Worm (Caenorhabditis elegans) whole organism, L4/young adult: Measurements from ENCODE around the gene agr-1.

Source experiments
- W03F9.2 ChIP-seq: fragments of 150-350 bp; optimal IDR thresholded peaks from 2 replicates; lab custom pipeline; 2014; ENCODE audit warnings: missing biosample characterization, missing genetic modification characterization
- dao-5 ChIP-seq: sonication (generic microtip); optimal IDR thresholded peaks from 2 replicates; lab custom pipeline; 2016; ENCODE audit warnings: missing genotype, missing genetic modification characterization, moderate library complexity, missing compliant biosample characterization
- him-1 ChIP-seq: sonication (generic microtip); optimal IDR thresholded peaks from 2 replicates; lab custom pipeline; 2016; ENCODE audit warnings: missing genotype, missing genetic modification reagents, missing genetic modification characterization, missing compliant biosample characterization

Gene agr-1

ce11 chrII:6729331-6729730, 45.6 kb downstream of the agr-1 start, which contains the start of gene T14B4.8:
Gene T14B4.8, minus strand, starts transcription at chrII:6729390.
- TF ChIP-seq him-1 (tag; lab: Kevin White, UChicago): no peak
- TF ChIP-seq W03F9.2: no peak
- TF ChIP-seq dao-5 (tag; lab: Kevin White, UChicago): no peak

- TF ChIP-seq him-1 (tag; lab: Kevin White, UChicago): no peak
- TF ChIP-seq dao-5 (tag; lab: Kevin White, UChicago): no peak
- TF ChIP-seq W03F9.2: no peak
Measured at ce11 chrII:6726814-6727213, 48.2 kb downstream of the agr-1 start.

- TF ChIP-seq him-1 (tag; lab: Kevin White, UChicago) (peak; percentile 49), W03F9.2 (no peak)
Measured at ce11 chrII:6721581-6721980, 53.4 kb downstream of the agr-1 start.

- no peak for TF ChIP-seq W03F9.2
- TF ChIP-seq him-1 (tag; lab: Kevin White, UChicago): no peak
- TF ChIP-seq dao-5 (tag; lab: Kevin White, UChicago): no peak
Measured at ce11 chrII:6718221-6718620, 56.8 kb downstream of the agr-1 start, which contains the start of gene tsp-10. Gene tsp-10, plus strand, starts transcription at chrII:6718586.

ce11 chrII:6716638-6717037, 58.3 kb downstream of the agr-1 start, which contains the start of the genes T14B4.5 and T14B4.20:
Gene T14B4.5, plus strand, starts transcription at chrII:6716863.
Gene T14B4.20, plus strand, starts transcription at chrII:6716901.
- TF ChIP-seq him-1 (tag; lab: Kevin White, UChicago): no peak
- no peak for TF ChIP-seq dao-5 (tag; lab: Kevin White, UChicago)
- no peak for TF ChIP-seq W03F9.2

ce11 chrII:6715853-6716252, 59.1 kb downstream of the agr-1 start:
- TF ChIP-seq dao-5 (tag; lab: Kevin White, UChicago) (no peak), W03F9.2 (no peak), him-1 (tag; lab: Kevin White, UChicago) (no peak)

ce11 chrII:6713832-6714342, 61.1 kb downstream of the agr-1 start, which contains the start of gene dpy-2:
Gene dpy-2, plus strand, starts transcription at chrII:6714292.
- TF ChIP-seq him-1 (tag; lab: Kevin White, UChicago): no peak
- TF ChIP-seq W03F9.2: no peak
- TF ChIP-seq dao-5 (tag; lab: Kevin White, UChicago): no peak

- TF ChIP-seq him-1 (tag; lab: Kevin White, UChicago) (no peak), W03F9.2 (no peak), dao-5 (tag; lab: Kevin White, UChicago) (no peak)
Measured at ce11 chrII:6713003-6713402, 62.0 kb downstream of the agr-1 start.

ce11 chrII:6712177-6712981, 62.6 kb downstream of the agr-1 start, which contains the start of the genes dpy-10 and T14B4.19:
Gene dpy-10, minus strand, starts transcription at chrII:6712227.
Gene T14B4.19, minus strand, starts transcription at chrII:6712931.
- TF ChIP-seq dao-5 (tag; lab: Kevin White, UChicago) (no peak), W03F9.2 (no peak), him-1 (tag; lab: Kevin White, UChicago) (no peak)
